Worm (Caenorhabditis elegans) whole organism, late embryonic: ENCODE data around the gene hir-1.

Source experiments
- C38D4.7 ChIP-seq: fragments of 200-800 bp; sonication (Bioruptor generic); optimal IDR thresholded peaks from 2 replicates; lab custom pipeline; 2018; ENCODE audit warnings: mild to moderate bottlenecking, missing genetic modification characterization, moderate library complexity, missing compliant biosample characterization
- F13H6.1 ChIP-seq: sonication (generic microtip); optimal IDR thresholded peaks from 2 replicates; lab custom pipeline; 2016; ENCODE audit warnings: missing genetic modification characterization, missing compliant biosample characterization
- K09A11.1 ChIP-seq: sonication (generic microtip); optimal IDR thresholded peaks from 2 replicates; lab custom pipeline; 2017; ENCODE audit warnings: antibody characterized with exemption, mild to moderate bottlenecking, missing genetic modification characterization, missing compliant biosample characterization; ENCODE audit not compliant: insufficient read depth
- Y22D7AL.16 ChIP-seq: sonication (generic microtip); optimal IDR thresholded peaks from 2 replicates; lab custom pipeline; 2016; ENCODE audit warnings: missing genetic modification characterization, missing compliant biosample characterization
- ahr-1 ChIP-seq: sonication (generic microtip); optimal IDR thresholded peaks from 2 replicates; lab custom pipeline; 2016; ENCODE audit warnings: missing genetic modification characterization, missing compliant biosample characterization
- ceh-14 ChIP-seq: sonication (generic microtip); optimal IDR thresholded peaks from 2 replicates; lab custom pipeline; 2016; ENCODE audit warnings: missing genotype, missing genetic modification characterization, missing compliant biosample characterization
- ceh-19 ChIP-seq: fragments of 200-800 bp; sonication (Bioruptor generic); optimal IDR thresholded peaks from 2 replicates; lab custom pipeline; 2018; ENCODE audit warnings: mild to moderate bottlenecking, missing genetic modification characterization, missing compliant biosample characterization
- ceh-30 ChIP-seq: fragments of 150-350 bp; optimal IDR thresholded peaks from 2 replicates; lab custom pipeline; 2014; ENCODE audit warnings: missing biosample characterization, missing genetic modification characterization
- ceh-34 ChIP-seq: sonication (generic microtip); optimal IDR thresholded peaks from 2 replicates; lab custom pipeline; 2016; ENCODE audit warnings: mild to moderate bottlenecking, missing genetic modification characterization, missing compliant biosample characterization
- ceh-48 ChIP-seq: sonication (generic microtip); optimal IDR thresholded peaks from 2 replicates; lab custom pipeline; 2016; ENCODE audit warnings: missing genetic modification characterization, inconsistent platforms, missing compliant biosample characterization
- ceh-6 ChIP-seq: fragments of 200-800 bp; sonication (Bioruptor generic); optimal IDR thresholded peaks from 2 replicates; lab custom pipeline; 2018; ENCODE audit warnings: mild to moderate bottlenecking, missing genetic modification characterization, missing compliant biosample characterization
- dmd-4 ChIP-seq: sonication (generic microtip); optimal IDR thresholded peaks from 2 replicates; lab custom pipeline; 2016; ENCODE audit warnings: borderline replicate concordance, missing genetic modification characterization, missing compliant biosample characterization
- ets-4 ChIP-seq: sonication (generic microtip); optimal IDR thresholded peaks from 2 replicates; lab custom pipeline; 2016; ENCODE audit warnings: missing genetic modification characterization, missing compliant biosample characterization
- fkh-10 ChIP-seq: fragments of 150-350 bp; optimal IDR thresholded peaks from 2 replicates; lab custom pipeline; 2014; ENCODE audit warnings: missing biosample characterization, missing genetic modification reagents, missing genetic modification characterization
- fkh-6 ChIP-seq: sonication (generic microtip); optimal IDR thresholded peaks from 2 replicates; lab custom pipeline; 2016; ENCODE audit warnings: missing genetic modification characterization, missing compliant biosample characterization
- hlh-8 ChIP-seq: sonication (generic microtip); optimal IDR thresholded peaks from 2 replicates; lab custom pipeline; 2016; ENCODE audit warnings: missing genotype, missing genetic modification characterization, missing compliant biosample characterization
- lim-6 ChIP-seq: sonication (generic microtip); optimal IDR thresholded peaks from 2 replicates; lab custom pipeline; 2016; ENCODE audit warnings: missing genetic modification characterization, missing compliant biosample characterization
- lin-11 ChIP-seq: fragments of 200-800 bp; sonication (Bioruptor generic); optimal IDR thresholded peaks from 2 replicates; lab custom pipeline; 2018; ENCODE audit warnings: mild to moderate bottlenecking, missing genetic modification characterization, missing compliant biosample characterization
- madf-2 ChIP-seq: sonication (generic microtip); optimal IDR thresholded peaks from 2 replicates; lab custom pipeline; 2017; ENCODE audit warnings: missing genetic modification characterization, missing compliant biosample characterization
- nfya-1 ChIP-seq: sonication (generic microtip); optimal IDR thresholded peaks from 2 replicates; lab custom pipeline; 2017; ENCODE audit warnings: missing genetic modification characterization, mild to moderate bottlenecking, missing compliant biosample characterization, antibody characterized with exemption, moderate library complexity
- nhr-11 ChIP-seq: fragments of 150-350 bp; optimal IDR thresholded peaks from 2 replicates; lab custom pipeline; 2014; ENCODE audit warnings: missing biosample characterization, missing genetic modification characterization
- nhr-232 ChIP-seq: sonication (generic microtip); optimal IDR thresholded peaks from 2 replicates; lab custom pipeline; 2016; ENCODE audit warnings: missing genetic modification characterization, missing compliant biosample characterization
- npax-4 ChIP-seq: sonication (generic microtip); optimal IDR thresholded peaks from 2 replicates; lab custom pipeline; 2016; ENCODE audit warnings: missing genetic modification characterization, missing compliant biosample characterization
- pag-3 ChIP-seq: sonication (generic microtip); optimal IDR thresholded peaks from 2 replicates; lab custom pipeline; 2016; ENCODE audit warnings: missing compliant biosample characterization, missing genetic modification characterization, borderline replicate concordance
- pat-9 ChIP-seq: fragments of 200-800 bp; sonication (Bioruptor generic); optimal IDR thresholded peaks from 2 replicates; lab custom pipeline; 2018; ENCODE audit warnings: mild to moderate bottlenecking, missing genetic modification characterization, moderate library complexity, missing compliant biosample characterization
- pha-2 ChIP-seq: sonication (generic microtip); optimal IDR thresholded peaks from 2 replicates; lab custom pipeline; 2017; ENCODE audit warnings: mild to moderate bottlenecking, missing genetic modification characterization, missing compliant biosample characterization
- pha-4 ChIP-seq: fragments of 150-350 bp; optimal IDR thresholded peaks from 2 replicates; lab custom pipeline; 2018; ENCODE audit warnings: missing biosample characterization, missing genetic modification reagents, missing genetic modification characterization
- sox-4 ChIP-seq: sonication (generic microtip); optimal IDR thresholded peaks from 2 replicates; lab custom pipeline; 2017; ENCODE audit warnings: mild to moderate bottlenecking, missing genetic modification characterization, inconsistent platforms, missing compliant biosample characterization
- syd-9 ChIP-seq: sonication (generic microtip); optimal IDR thresholded peaks from 2 replicates; lab custom pipeline; 2016; ENCODE audit warnings: mild to moderate bottlenecking, missing genetic modification characterization, moderate library complexity, missing compliant biosample characterization
- tbx-2 ChIP-seq: sonication (generic microtip); optimal IDR thresholded peaks from 2 replicates; lab custom pipeline; 2016; ENCODE audit warnings: missing genetic modification characterization, missing compliant biosample characterization
- ttx-3 ChIP-seq: sonication (generic microtip); optimal IDR thresholded peaks from 2 replicates; lab custom pipeline; 2016; ENCODE audit warnings: missing genetic modification reagents, missing genetic modification characterization, missing compliant biosample characterization
- unc-42 ChIP-seq: sonication (generic microtip); optimal IDR thresholded peaks from 2 replicates; lab custom pipeline; 2016; ENCODE audit warnings: missing genotype, missing genetic modification characterization, missing compliant biosample characterization
- unc-86 ChIP-seq: sonication (generic microtip); optimal IDR thresholded peaks from 2 replicates; lab custom pipeline; 2016; ENCODE audit warnings: missing genetic modification characterization, missing compliant biosample characterization
- ztf-16 ChIP-seq: sonication (generic microtip); optimal IDR thresholded peaks from 2 replicates; lab custom pipeline; 2017; ENCODE audit warnings: missing genetic modification characterization, missing compliant biosample characterization

hir-1 gene

ce11 chrV:5487180-5487579 is 34.8 kb upstream of the hir-1 start:
- TF ChIP-seq ceh-14 (no peak), Y22D7AL.16 (tag; lab: Kevin White, UChicago) (no peak), ets-4 (tag; lab: Kevin White, UChicago) (no peak), pag-3 (tag; lab: Kevin White, UChicago) (no peak), ceh-19 (GFP tag; lab: Kevin White, UChicago) (no peak)

- TF ChIP-seq madf-2 (tag; lab: Kevin White, UChicago) = no peak
- TF ChIP-seq unc-86 (tag; lab: Kevin White, UChicago) = no peak
- no peak for TF ChIP-seq unc-42 (tag; lab: Kevin White, UChicago)
- no peak for TF ChIP-seq ceh-48
- TF ChIP-seq ceh-6 (GFP tag; lab: Kevin White, UChicago) = no peak
- no peak for TF ChIP-seq lin-11 (tag; lab: Kevin White, UChicago)
- TF ChIP-seq nhr-11 (tag; lab: Kevin White, UChicago) = no peak
- no peak for TF ChIP-seq npax-4 (tag; lab: Kevin White, UChicago)
- TF ChIP-seq fkh-6 = no peak
- no peak for TF ChIP-seq nfya-1
- no peak for TF ChIP-seq pha-4 (tag; lab: Kevin White, UChicago)
- no peak for TF ChIP-seq nhr-232 (tag; lab: Kevin White, UChicago)
- no peak for TF ChIP-seq pha-2 (tag; lab: Kevin White, UChicago)
Observed at ce11 chrV:5488766-5489165, 33.2 kb upstream of the hir-1 start, which contains the start of gene grl-18. grl-18 (minus strand) TSS chrV:5488866.

- TF ChIP-seq nhr-11 (tag; lab: Kevin White, UChicago) (no peak), ceh-48 (no peak), tbx-2 (tag; lab: Kevin White, UChicago) (no peak), K09A11.1 (tag; lab: Kevin White, UChicago) (no peak), ceh-34 (no peak), dmd-4 (tag; lab: Kevin White, UChicago) (no peak), sox-4 (tag; lab: Kevin White, UChicago) (no peak), syd-9 (tag; lab: Kevin White, UChicago) (no peak), F13H6.1 (tag; lab: Kevin White, UChicago) (no peak), hlh-8 (tag; lab: Kevin White, UChicago) (no peak), ttx-3 (tag; lab: Kevin White, UChicago) (no peak), pat-9 (tag; lab: Kevin White, UChicago) (no peak)
Observed at ce11 chrV:5490205-5490604, 31.7 kb upstream of the hir-1 start, which contains the start of gene T05C3.6. T05C3.6 (plus strand) TSS chrV:5490445.

ce11 chrV:5493447-5493846 is 28.5 kb upstream of the hir-1 start, which contains the start of gene T05C3.2:
T05C3.2 (plus strand) TSS chrV:5493747.
- TF ChIP-seq ceh-30 (tag; lab: Kevin White, UChicago) (no peak), ahr-1 (tag; lab: Kevin White, UChicago) (no peak), ztf-16 (tag; lab: Kevin White, UChicago) (no peak), fkh-10 (GFP tag; lab: Kevin White, UChicago) (no peak), F13H6.1 (tag; lab: Kevin White, UChicago) (no peak), C38D4.7 (GFP tag; lab: Kevin White, UChicago) (no peak)

- TF ChIP-seq lim-6 (tag; lab: Kevin White, UChicago) (no peak), syd-9 (tag; lab: Kevin White, UChicago) (no peak), nfya-1 (peak; percentile 66)
Observed at ce11 chrV:5499475-5499874, 22.5 kb upstream of the hir-1 start.
